Fruit fly (Drosophila melanogaster) whole organism, larva: ENCODE data around the gene CG4572.

Experiments used
- noc ChIP-seq: fragments of 200-800 bp; sonication (Bioruptor generic); optimal IDR thresholded peaks from 3 replicates; lab custom pipeline; 2019; ENCODE audit warnings: missing biosample characterization, mild to moderate bottlenecking, missing genetic modification characterization, moderate library complexity

CG4572 gene

DNA sequence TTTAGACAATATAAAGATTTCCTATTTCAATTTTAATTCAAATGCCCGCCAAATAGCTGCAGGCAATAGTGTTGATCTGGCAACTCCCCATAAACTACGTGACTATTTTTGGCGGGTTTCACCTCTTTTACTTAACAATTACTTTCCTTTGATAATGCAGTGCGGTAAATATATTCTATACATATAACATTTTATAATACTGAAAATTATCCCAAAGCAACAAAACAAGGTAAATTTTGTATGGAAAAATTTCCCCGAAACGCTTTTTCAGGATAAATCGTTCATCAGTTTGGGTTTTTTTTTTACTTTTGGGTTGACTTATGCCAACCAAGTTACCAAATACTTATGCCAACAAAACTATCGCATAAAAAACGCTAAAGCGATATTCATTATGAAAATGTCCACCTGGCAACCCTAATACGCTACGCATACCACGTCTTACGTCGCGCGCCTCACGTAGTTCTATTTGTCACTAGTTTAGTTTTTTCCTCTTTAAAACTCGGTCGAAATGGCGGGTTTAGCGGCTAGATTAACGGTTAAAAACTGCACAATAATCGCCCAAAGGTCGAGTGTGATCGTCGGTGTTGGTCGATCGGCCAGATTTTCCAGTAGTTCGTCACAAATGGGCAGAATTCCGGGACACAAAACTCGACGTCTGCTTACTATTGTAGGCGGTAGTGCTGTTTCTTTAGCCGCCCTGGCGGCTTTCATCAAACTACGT, 17.2 kb downstream of the CG4572 start, which contains the start of gene MICU3:
MICU3 (plus strand) TSS at position 442 of the 721 bp plus-strand sequence.
- TF ChIP-seq noc (tag; lab: Kevin White, UChicago) = peak; percentile 51

- no peak for TF ChIP-seq noc (tag; lab: Kevin White, UChicago)
These were observed 20.3 kb downstream of the CG4572 start for dm6 chr3R:19843888-19844287.

DNA sequence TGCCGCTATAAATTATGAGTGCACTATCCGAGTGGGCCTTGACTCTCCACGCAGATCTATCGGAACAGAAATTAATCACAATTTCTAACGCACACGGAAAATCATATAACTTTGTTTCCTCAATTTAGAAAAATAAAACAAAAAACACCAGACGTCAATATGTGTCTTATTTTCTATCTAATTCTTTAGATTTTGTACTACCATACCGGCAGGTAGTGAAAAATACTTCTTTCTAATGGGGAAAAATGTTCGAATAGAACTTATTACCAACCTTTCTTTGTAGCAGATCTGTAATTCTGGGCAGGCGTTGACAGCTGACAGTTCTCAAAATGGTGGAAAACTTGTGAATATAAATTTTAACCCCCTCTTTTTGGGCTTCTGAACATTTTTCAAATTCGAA, 23.6 kb downstream of the CG4572 start, which contains the start of gene CG31459:
CG31459 (plus strand) TSS at position 301 of the 400 bp plus-strand sequence.
- no peak for TF ChIP-seq noc (tag; lab: Kevin White, UChicago)

DNA sequence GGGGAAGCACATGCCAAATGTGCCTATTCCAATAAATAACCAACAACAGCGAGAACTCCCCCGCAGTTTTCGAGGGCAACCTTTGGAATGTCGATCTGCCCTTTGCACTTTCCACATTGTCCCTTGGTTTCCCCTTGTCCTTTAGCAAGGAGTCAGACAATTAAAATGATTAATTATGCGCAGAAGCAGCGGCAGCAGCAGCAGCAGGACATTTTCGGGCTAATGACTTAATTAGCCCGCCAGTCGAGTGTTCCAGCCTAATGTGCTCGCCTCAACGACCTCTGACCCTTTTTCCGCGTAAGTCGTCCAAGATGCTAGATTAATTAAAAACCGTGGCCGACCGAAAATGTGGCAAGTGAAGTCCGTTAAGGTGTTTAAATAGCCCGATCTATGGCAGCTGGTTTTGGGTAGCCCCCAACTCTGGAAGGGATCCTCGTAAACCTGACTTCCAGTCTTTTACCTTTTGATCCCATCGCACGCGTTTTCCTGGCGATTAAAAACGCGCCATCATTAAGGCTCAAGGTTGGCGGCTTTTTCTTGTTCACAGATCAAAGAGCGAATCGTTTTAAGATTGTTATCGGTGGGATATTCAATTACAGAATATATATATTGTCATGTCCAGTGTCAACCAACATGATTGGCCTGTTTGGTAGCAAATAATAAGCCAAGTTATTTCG, 25.1 kb downstream of the CG4572 start:
- no peak for TF ChIP-seq noc (tag; lab: Kevin White, UChicago)

DNA sequence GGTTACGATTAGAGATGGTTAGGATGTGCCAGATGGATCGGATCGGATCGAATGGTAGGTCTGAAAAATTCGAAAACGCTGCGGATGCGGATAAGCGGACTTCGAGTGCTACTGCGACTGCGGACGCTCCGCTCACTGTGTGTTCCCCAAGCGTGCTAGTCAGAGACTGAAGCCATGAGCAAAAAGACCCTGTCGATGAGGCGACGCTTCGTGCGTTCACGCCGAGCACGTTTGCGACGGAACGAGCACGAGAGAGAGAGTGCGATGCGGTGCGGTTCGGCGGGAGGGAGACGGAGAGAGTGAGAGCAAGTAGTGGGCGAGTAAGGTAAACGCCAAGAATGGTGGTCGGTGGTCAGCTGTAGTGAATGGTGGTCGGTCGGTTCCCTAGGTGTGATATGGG, 27.5 kb downstream of the CG4572 start, which contains the start of gene bnl:
bnl (minus strand) TSS at position 131 of the 400 bp plus-strand sequence.
- TF ChIP-seq noc (tag; lab: Kevin White, UChicago) = peak; percentile 61

DNA sequence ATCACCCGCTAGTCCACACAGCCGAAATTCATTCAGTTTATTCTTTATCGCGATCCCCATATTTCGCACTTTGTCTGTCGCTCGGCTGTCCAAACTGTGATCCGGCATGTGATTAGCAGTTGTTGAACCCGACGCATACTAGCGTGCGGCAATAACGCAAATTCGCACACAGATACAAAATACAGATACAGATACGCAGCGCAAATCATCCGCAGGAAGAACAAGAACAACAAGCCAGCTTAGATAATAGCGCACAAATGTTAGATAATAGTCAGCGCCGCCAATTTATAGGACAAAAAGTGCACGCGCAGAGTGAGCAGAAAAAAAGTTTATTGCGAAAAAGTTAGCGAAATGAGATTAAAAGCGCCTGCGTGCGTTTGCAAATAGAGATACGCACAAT, 29.2 kb downstream of the CG4572 start:
- TF ChIP-seq noc (tag; lab: Kevin White, UChicago) = peak; percentile 73

dm6 chr3R:19833963-19834362, 30.2 kb downstream of the CG4572 start:
- TF ChIP-seq noc (tag; lab: Kevin White, UChicago) = peak; percentile 37

DNA sequence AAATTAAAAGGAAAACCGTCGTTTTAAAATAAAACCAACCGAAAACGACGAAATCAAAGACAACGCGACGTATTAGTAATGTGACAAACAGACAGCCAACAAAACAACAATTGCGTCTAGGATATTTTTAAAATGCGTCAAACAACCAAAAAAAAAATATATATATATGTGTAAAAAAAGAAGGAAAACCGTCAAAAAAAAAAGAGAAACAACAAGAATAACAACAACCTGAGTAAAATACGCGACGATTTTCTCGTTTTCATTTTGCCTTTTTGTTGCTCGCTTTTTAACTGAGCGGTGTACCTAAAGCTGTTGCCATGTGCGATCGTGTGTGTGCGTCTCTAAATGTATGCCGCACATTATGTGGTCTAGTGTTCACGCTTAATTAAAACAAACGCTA, 30.6 kb downstream of the CG4572 start:
- no peak for TF ChIP-seq noc (tag; lab: Kevin White, UChicago)

- TF ChIP-seq noc (tag; lab: Kevin White, UChicago) = peak; percentile 68
These were observed 33.2 kb downstream of the CG4572 start for dm6 chr3R:19830973-19831372.

dm6 chr3R:19826806-19827328, 37.3 kb downstream of the CG4572 start:
- TF ChIP-seq noc (tag; lab: Kevin White, UChicago) = no peak

DNA sequence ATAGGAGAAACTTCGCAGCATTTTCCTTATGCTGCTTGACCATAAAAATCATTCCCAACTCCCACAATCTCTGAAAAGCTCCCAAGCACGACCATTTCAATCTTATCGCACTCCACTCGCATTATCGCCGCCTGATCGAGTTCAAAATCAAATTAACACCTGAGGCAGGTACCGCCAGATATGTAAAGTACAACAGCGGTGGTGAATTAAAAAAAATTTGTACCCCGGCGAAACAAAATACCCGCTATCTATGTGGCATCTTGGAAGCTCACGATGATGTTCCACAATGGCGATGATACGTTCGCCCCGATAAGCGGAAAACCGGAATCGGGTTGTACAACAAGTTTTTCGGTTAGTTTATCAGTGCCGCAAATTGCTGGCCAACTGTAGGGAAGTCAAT, 37.8 kb downstream of the CG4572 start:
- no peak for TF ChIP-seq noc (tag; lab: Kevin White, UChicago)

DNA sequence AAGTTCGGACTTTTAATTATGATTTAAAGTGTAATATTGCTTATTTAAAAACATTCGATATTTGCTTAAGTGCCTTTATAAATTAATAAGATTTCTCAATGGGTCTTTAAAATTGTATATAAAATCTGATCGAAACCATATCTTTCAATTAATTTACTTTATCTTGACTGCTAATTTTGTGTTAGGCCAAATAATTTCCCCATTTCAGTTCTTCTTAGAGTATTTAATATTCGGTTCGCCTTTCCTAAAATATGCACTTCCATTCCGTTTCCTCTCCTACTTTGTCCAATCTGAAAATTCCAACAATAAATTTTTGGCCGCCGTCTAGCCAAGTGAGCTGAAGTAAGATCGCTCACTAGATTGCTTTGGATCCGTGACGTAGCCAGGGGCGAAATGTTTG, 39.7 kb downstream of the CG4572 start:
- no peak for TF ChIP-seq noc (tag; lab: Kevin White, UChicago)

dm6 chr3R:19822138-19822537, 42.1 kb downstream of the CG4572 start:
- no peak for TF ChIP-seq noc (tag; lab: Kevin White, UChicago)

dm6 chr3R:19820994-19821393, 43.2 kb downstream of the CG4572 start:
- TF ChIP-seq noc (tag; lab: Kevin White, UChicago) = no peak

- TF ChIP-seq noc (tag; lab: Kevin White, UChicago) = no peak
These were observed 47.4 kb downstream of the CG4572 start for dm6 chr3R:19816758-19817157.

dm6 chr3R:19813217-19813616, 51.0 kb downstream of the CG4572 start:
- no peak for TF ChIP-seq noc (tag; lab: Kevin White, UChicago)
